Worm (Caenorhabditis elegans) whole organism, L4/young adult: ENCODE measurements around the gene dpl-1.

Experiments
- W03F9.2 ChIP-seq: fragments of 150-350 bp; optimal IDR thresholded peaks from 2 replicates; lab custom pipeline; 2014; ENCODE audit warnings: missing biosample characterization, missing genetic modification characterization
- dao-5 ChIP-seq: sonication (generic microtip); optimal IDR thresholded peaks from 2 replicates; lab custom pipeline; 2016; ENCODE audit warnings: missing genotype, missing genetic modification characterization, moderate library complexity, missing compliant biosample characterization
- him-1 ChIP-seq: sonication (generic microtip); optimal IDR thresholded peaks from 2 replicates; lab custom pipeline; 2016; ENCODE audit warnings: missing genotype, missing genetic modification reagents, missing genetic modification characterization, missing compliant biosample characterization

DNA sequence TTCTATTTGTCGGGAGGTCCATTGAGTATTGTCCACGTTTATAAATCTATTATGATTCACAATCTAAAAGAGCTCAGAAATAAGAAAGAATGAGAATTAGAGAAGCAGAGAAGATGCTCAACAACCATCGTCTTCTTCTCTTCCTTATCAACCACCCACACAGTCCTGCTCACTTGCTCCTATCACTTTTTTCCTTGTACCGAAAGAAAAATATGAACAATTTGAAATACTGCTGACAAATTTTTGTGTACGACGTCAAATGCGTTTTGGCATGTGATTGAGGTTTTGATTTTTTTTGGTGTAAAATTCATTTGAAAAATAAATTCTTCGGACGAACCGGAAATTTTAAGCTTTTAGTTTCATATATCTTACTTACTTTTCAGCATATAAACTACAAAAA lies 26.6 kb downstream of the dpl-1 start:
- TF ChIP-seq W03F9.2: peak; percentile 44
- TF ChIP-seq him-1 (tag; lab: Kevin White, UChicago): no peak
- TF ChIP-seq dao-5 (tag; lab: Kevin White, UChicago): no peak
